Fruit fly (Drosophila melanogaster) Kc167 (cell line): ENCODE data around the gene opa.

Experiments used
- Myc ChIP-seq: fragments of >200 bp; optimal IDR thresholded peaks from 2 replicates; lab custom pipeline; 2017; ENCODE audit warnings: missing external identifiers
- Sin3A ChIP-seq: fragments of >200 bp; optimal IDR thresholded peaks from 2 replicates; lab custom pipeline; 2018; ENCODE audit warnings: missing external identifiers
- h ChIP-seq: fragments of >200 bp; optimal IDR thresholded peaks from 3 replicates; lab custom pipeline; 2018; ENCODE audit warnings: missing external identifiers
- insv ChIP-seq: fragments of >200 bp; optimal IDR thresholded peaks from 3 replicates; lab custom pipeline; 2018; ENCODE audit warnings: missing external identifiers
- psq ChIP-seq: fragments of >200 bp; optimal IDR thresholded peaks from 2 replicates; lab custom pipeline; 2017; ENCODE audit warnings: missing external identifiers
- ttk ChIP-seq: sonication (Bioruptor generic); optimal IDR thresholded peaks from 2 replicates; lab custom pipeline; 2017; ENCODE audit warnings: missing external identifiers

dm6 chr3R:4910839-4911341 lies 58.3 kb downstream of the opa start:
- TF ChIP-seq h (lab: Kevin White, UChicago) (no peak), Sin3A (no peak), insv (lab: Kevin White, UChicago) (no peak), ttk (lab: Kevin White, UChicago) (no peak), psq (no peak), Myc (lab: Kevin White, UChicago) (no peak)
